Worm (Caenorhabditis elegans): ENCODE data around the gene ced-2.
A peak's percentile ranks its signal among the peaks of the same experiment; 100 is the strongest.

Gene ced-2

DNA sequence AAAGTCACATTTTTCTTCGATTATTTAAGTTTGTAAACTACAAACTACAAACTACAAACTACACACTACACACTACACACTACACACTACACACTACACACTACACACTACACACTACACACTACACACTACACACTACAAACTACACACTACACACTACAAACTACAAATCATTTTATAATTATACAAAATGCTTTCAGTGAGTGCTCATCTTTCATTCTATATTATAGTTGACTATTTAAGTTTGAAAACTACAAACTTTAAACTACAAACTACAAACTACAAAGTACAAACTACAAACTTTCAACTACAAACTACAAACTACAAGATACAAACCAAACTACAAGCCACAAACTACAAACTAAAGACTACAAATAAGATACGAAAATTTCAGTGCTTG is 27.3 kb downstream of the ced-2 start:
- TF ChIP-seq hnd-1 (tag; optimal IDR thresholded peaks at IDR 0.05) = no peak
- no peak for TF ChIP-seq hmbx-1 (tag; optimal IDR thresholded peaks at IDR 0.05)
- TF ChIP-seq tra-4 (tag; optimal IDR thresholded peaks at IDR 0.05) = no peak
- no peak for TF ChIP-seq tbx-11 (GFP tag; IDR thresholded peaks at IDR 0.05)
- no peak for TF ChIP-seq tbx-37 (GFP tag; conservative IDR thresholded peaks at IDR 0.05)
- TF ChIP-seq B0310.2 (tag; optimal IDR thresholded peaks at IDR 0.05) = no peak
- TF ChIP-seq scrt-1 (GFP tag; IDR thresholded peaks at IDR 0.05) = no peak
- no peak for TF ChIP-seq sea-1 (GFP tag; conservative IDR thresholded peaks at IDR 0.05)
- TF ChIP-seq pes-1 (GFP tag; IDR thresholded peaks at IDR 0.05) = no peak
- TF ChIP-seq ceh-36 (tag; optimal IDR thresholded peaks at IDR 0.05) = no peak
- no peak for TF ChIP-seq aly-1 (tag; optimal IDR thresholded peaks at IDR 0.05)
- no peak for TF ChIP-seq ceh-13 (GFP tag; optimal IDR thresholded peaks at IDR 0.05)
- no peak for TF ChIP-seq hmg-4 (GFP tag; optimal IDR thresholded peaks at IDR 0.05)
- TF ChIP-seq F13C5.2 (tag; optimal IDR thresholded peaks at IDR 0.05) = no peak
- no peak for TF ChIP-seq ets-7 (tag; optimal IDR thresholded peaks at IDR 0.05)
- TF ChIP-seq ama-1 (optimal IDR thresholded peaks at IDR 0.05) = no peak
- TF ChIP-seq flt-1 (GFP tag; IDR thresholded peaks at IDR 0.05) = no peak

DNA sequence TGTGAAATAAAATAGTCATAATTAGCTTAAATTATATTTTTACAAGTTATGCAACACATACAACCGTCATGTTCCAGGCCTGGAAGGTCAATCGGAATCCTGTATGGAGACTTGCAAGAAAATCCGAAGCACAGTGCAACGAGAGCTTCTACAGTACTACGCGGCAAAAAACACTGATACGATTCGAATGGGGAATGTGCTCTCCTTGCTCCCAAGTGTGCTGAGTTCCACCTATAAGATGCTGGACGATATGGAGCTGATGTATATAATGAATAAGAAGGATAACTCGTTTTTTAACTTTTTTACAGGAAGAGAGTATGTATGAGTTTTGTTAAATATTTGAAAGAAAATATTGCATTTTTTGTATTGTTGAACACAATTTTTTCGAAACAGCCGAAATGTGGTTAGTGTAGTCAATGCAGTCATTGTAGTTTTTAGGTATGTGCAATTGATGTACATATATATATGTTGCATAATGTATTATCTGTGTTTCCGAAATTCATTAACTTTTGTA is 29.3 kb downstream of the ced-2 start, which contains the start of gene nhr-146:
Gene nhr-146 (plus strand): TSS at position 464 of the 514 bp plus-strand sequence.
- no peak for TF ChIP-seq tbx-37 (GFP tag; conservative IDR thresholded peaks at IDR 0.05)
- TF ChIP-seq scrt-1 (GFP tag; IDR thresholded peaks at IDR 0.05) = no peak
- TF ChIP-seq flt-1 (GFP tag; IDR thresholded peaks at IDR 0.05) = no peak
- no peak for TF ChIP-seq F13C5.2 (tag; optimal IDR thresholded peaks at IDR 0.05)
- TF ChIP-seq sea-1 (GFP tag; conservative IDR thresholded peaks at IDR 0.05) = no peak
- no peak for TF ChIP-seq ceh-36 (tag; optimal IDR thresholded peaks at IDR 0.05)
- no peak for TF ChIP-seq ets-7 (tag; optimal IDR thresholded peaks at IDR 0.05)
- TF ChIP-seq tra-4 (tag; optimal IDR thresholded peaks at IDR 0.05) = no peak
- TF ChIP-seq hmbx-1 (tag; optimal IDR thresholded peaks at IDR 0.05) = no peak

DNA sequence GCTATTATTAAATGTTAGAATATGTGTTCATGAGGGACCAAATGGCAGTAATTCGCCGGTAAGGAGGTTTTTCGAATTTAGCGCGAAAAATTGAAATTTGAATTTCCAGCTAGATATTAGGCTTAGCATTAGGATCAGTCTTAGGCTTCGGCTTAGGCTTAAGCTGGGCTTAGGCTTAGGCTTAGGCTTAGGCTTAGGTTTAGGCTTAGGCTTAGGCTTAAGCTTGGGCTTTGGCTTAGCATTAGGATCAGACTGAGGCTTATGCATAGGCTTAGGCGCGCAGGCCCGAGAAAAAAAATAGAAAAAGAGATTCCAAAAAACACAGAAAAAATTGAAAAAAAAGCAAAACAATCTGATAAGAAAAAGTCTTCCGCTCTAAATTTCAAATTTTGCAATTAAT is 31.2 kb downstream of the ced-2 start:
- TF ChIP-seq tbx-37 (GFP tag; conservative IDR thresholded peaks at IDR 0.05) = no peak
- TF ChIP-seq ceh-36 (tag; optimal IDR thresholded peaks at IDR 0.05) = peak; percentile 61
- no peak for TF ChIP-seq aly-1 (tag; optimal IDR thresholded peaks at IDR 0.05)
- TF ChIP-seq sea-1 (GFP tag; conservative IDR thresholded peaks at IDR 0.05) = no peak
- TF ChIP-seq ama-1 (optimal IDR thresholded peaks at IDR 0.05) = no peak
- no peak for TF ChIP-seq tbx-11 (GFP tag; IDR thresholded peaks at IDR 0.05)
- no peak for TF ChIP-seq B0310.2 (tag; optimal IDR thresholded peaks at IDR 0.05)
- TF ChIP-seq scrt-1 (GFP tag; IDR thresholded peaks at IDR 0.05) = no peak

DNA sequence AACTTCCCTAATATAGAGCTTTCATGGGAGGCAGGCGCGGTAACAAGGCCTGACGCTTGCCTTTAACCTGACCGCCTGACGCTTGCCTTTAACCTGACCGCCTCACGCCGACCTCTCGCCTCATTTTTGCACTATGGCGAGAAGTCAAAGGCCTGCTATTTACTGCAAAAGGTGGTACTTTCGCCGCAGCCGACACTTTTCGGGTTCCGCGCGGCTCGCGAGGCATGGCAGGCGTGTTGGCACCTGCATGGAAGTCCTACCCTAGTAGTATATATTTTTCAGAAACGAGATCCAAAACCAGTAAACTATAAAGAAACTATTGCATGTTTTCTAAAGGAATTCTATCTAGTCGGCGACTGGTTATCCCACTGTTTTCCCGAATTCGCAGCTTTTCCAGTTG is 31.6 kb downstream of the ced-2 start:
- TF ChIP-seq tra-4 (tag; optimal IDR thresholded peaks at IDR 0.05) = no peak
- TF ChIP-seq F13C5.2 (tag; optimal IDR thresholded peaks at IDR 0.05) = no peak
- no peak for TF ChIP-seq ama-1 (optimal IDR thresholded peaks at IDR 0.05)
- TF ChIP-seq tbx-11 (GFP tag; IDR thresholded peaks at IDR 0.05) = no peak
- TF ChIP-seq ceh-36 (tag; optimal IDR thresholded peaks at IDR 0.05) = no peak
- no peak for TF ChIP-seq hmbx-1 (tag; optimal IDR thresholded peaks at IDR 0.05)
- TF ChIP-seq B0310.2 (tag; optimal IDR thresholded peaks at IDR 0.05) = no peak
- TF ChIP-seq ets-7 (tag; optimal IDR thresholded peaks at IDR 0.05) = no peak
- TF ChIP-seq hnd-1 (tag; optimal IDR thresholded peaks at IDR 0.05) = no peak
- no peak for TF ChIP-seq ceh-13 (GFP tag; optimal IDR thresholded peaks at IDR 0.05)

DNA sequence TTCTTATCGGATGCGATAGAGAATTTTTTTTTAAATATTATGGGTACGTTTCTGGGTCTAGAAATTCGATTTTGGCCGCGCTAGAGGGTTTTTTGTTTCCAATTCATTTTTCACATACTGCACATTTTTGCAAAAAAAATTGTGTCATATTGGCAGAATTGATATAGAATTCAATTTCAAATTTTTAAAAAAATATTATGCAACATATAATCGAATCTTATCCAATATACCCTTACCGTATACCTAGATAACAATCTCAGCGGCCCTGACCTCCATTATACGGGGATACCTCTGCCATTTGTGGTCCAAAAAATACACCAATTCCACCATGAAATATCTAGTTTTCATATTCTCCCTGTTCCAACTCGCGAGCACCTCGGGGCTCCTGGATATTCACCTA is 34.5 kb downstream of the ced-2 start, which contains the start of gene cpg-24:
Gene cpg-24 (plus strand): TSS at position 301 of the 400 bp plus-strand sequence.
- TF ChIP-seq ceh-36 (tag; optimal IDR thresholded peaks at IDR 0.05) = no peak
- TF ChIP-seq tra-4 (tag; optimal IDR thresholded peaks at IDR 0.05) = no peak
- no peak for TF ChIP-seq flt-1 (GFP tag; IDR thresholded peaks at IDR 0.05)
- TF ChIP-seq tbx-37 (GFP tag; conservative IDR thresholded peaks at IDR 0.05) = no peak
- no peak for TF ChIP-seq sea-1 (GFP tag; conservative IDR thresholded peaks at IDR 0.05)
- TF ChIP-seq ceh-13 (GFP tag; optimal IDR thresholded peaks at IDR 0.05) = no peak
- TF ChIP-seq hnd-1 (tag; optimal IDR thresholded peaks at IDR 0.05) = no peak
- no peak for TF ChIP-seq tbx-11 (GFP tag; IDR thresholded peaks at IDR 0.05)
- TF ChIP-seq hmbx-1 (tag; optimal IDR thresholded peaks at IDR 0.05) = no peak
- TF ChIP-seq ama-1 (optimal IDR thresholded peaks at IDR 0.05) = no peak
- no peak for TF ChIP-seq ets-7 (tag; optimal IDR thresholded peaks at IDR 0.05)
- TF ChIP-seq pes-1 (GFP tag; IDR thresholded peaks at IDR 0.05) = no peak
- TF ChIP-seq B0310.2 (tag; optimal IDR thresholded peaks at IDR 0.05) = no peak
- TF ChIP-seq aly-1 (tag; optimal IDR thresholded peaks at IDR 0.05) = no peak
- no peak for TF ChIP-seq hmg-4 (GFP tag; optimal IDR thresholded peaks at IDR 0.05)
- TF ChIP-seq scrt-1 (GFP tag; IDR thresholded peaks at IDR 0.05) = no peak

DNA sequence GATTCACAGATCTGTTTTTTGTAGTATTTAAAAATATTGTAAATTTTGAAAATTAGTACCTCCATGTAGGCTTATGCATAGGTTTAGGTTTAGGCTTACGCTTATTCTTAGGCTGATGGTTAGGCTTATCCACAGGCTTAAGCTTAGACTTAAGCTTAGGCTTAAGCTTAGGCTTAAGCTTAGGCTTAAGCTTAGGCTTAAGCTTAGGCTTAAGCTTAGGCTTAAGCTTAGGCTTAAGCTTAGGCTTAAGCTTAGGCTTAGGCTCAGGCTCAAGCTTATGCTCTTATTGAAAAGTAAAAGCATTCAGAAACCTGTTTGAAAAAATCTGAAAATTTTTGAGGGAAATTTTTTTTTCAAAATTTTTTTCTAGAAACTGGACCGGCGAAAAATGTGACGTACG is 35.5 kb downstream of the ced-2 start:
- TF ChIP-seq sea-1 (GFP tag; conservative IDR thresholded peaks at IDR 0.05) (no peak), scrt-1 (GFP tag; IDR thresholded peaks at IDR 0.05) (no peak), ceh-36 (tag; optimal IDR thresholded peaks at IDR 0.05) (peak; percentile 78), F13C5.2 (tag; optimal IDR thresholded peaks at IDR 0.05) (no peak), aly-1 (tag; optimal IDR thresholded peaks at IDR 0.05) (no peak), hmbx-1 (tag; optimal IDR thresholded peaks at IDR 0.05) (no peak), ama-1 (optimal IDR thresholded peaks at IDR 0.05) (no peak)

DNA sequence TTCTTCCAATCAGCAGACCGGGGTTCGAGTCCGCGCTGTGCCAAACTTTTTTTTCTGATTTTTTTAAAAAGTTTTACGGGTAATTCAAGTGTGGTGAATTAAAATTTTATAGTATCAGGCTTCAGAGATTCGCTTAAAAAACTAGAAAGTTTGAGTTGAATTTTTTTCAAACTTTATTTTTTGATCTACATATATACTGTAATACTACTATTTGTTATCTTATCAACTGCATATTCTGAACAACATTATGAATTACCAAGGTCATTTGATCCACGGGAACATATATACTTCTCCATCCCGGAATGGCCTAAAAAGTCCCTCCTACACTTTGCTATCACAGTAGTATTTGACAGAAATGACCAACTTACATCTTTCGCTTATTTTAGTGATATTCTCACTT is 36.3 kb downstream of the ced-2 start, which contains the start of gene Y41D4B.6:
Gene Y41D4B.6 (plus strand): TSS at position 301 of the 400 bp plus-strand sequence.
- TF ChIP-seq sea-1 (GFP tag; conservative IDR thresholded peaks at IDR 0.05) (no peak), tra-4 (tag; optimal IDR thresholded peaks at IDR 0.05) (no peak), tbx-11 (GFP tag; IDR thresholded peaks at IDR 0.05) (no peak), hmbx-1 (tag; optimal IDR thresholded peaks at IDR 0.05) (no peak), tbx-37 (GFP tag; conservative IDR thresholded peaks at IDR 0.05) (no peak), ama-1 (optimal IDR thresholded peaks at IDR 0.05) (no peak), ceh-36 (tag; optimal IDR thresholded peaks at IDR 0.05) (no peak), F13C5.2 (tag; optimal IDR thresholded peaks at IDR 0.05) (no peak), hnd-1 (tag; optimal IDR thresholded peaks at IDR 0.05) (no peak), ceh-13 (GFP tag; optimal IDR thresholded peaks at IDR 0.05) (no peak), aly-1 (tag; optimal IDR thresholded peaks at IDR 0.05) (no peak), B0310.2 (tag; optimal IDR thresholded peaks at IDR 0.05) (no peak)
